Fruit fly (Drosophila melanogaster) whole organism, embryonic: ENCODE results near the gene mRpS25.

Experiments used
- Aef1 ChIP-seq: fragments of 200-800 bp; sonication (Bioruptor generic); IDR thresholded peaks from 3 replicates; pipeline ENCODE4 v1.3.6; 2022; ENCODE audit warnings: missing biosample characterization, missing genetic modification characterization
- Asciz ChIP-seq: fragments of 200-800 bp; sonication (Bioruptor generic); optimal IDR thresholded peaks from 2 replicates; lab custom pipeline; 2017; ENCODE audit warnings: missing biosample characterization, mild to moderate bottlenecking, missing genetic modification characterization, missing genetic modification reagents
- BEAF-32 ChIP-seq: fragments of 200-800 bp; sonication (Bioruptor generic); optimal IDR thresholded peaks from 3 replicates; lab custom pipeline; 2017; ENCODE audit warnings: missing biosample characterization, missing genetic modification characterization, mild to moderate bottlenecking, moderate library complexity, missing genetic modification reagents
- Bdp1 ChIP-seq: fragments of 200-800 bp; sonication (Bioruptor generic); optimal IDR thresholded peaks from 3 replicates; lab custom pipeline; 2016; ENCODE audit warnings: missing biosample characterization, missing genetic modification characterization
- BtbVII ChIP-seq: fragments of 200-800 bp; sonication (Bioruptor generic); optimal IDR thresholded peaks from 3 replicates; lab custom pipeline; 2017; ENCODE audit warnings: missing biosample characterization, mild to moderate bottlenecking, missing genetic modification characterization
- Bteb2 ChIP-seq: fragments of 200-800 bp; sonication (Bioruptor generic); optimal IDR thresholded peaks from 2 replicates; lab custom pipeline; 2016; ENCODE audit warnings: missing biosample characterization, missing genetic modification characterization
- CG1024 ChIP-seq: fragments of 200-800 bp; sonication (Bioruptor generic); IDR thresholded peaks from 2 replicates; pipeline ENCODE4 v1.3.6; 2022; ENCODE audit warnings: missing biosample characterization, missing genetic modification characterization
- CG11085 ChIP-seq: fragments of 200-800 bp; sonication (Bioruptor generic); IDR thresholded peaks from 2 replicates; pipeline ENCODE4 v1.3.6; 2022; ENCODE audit warnings: missing biosample characterization, missing genetic modification characterization
- CG12155 ChIP-seq: fragments of 200-800 bp; sonication (Bioruptor generic); optimal IDR thresholded peaks from 3 replicates; lab custom pipeline; 2016; ENCODE audit warnings: missing biosample characterization, missing genetic modification characterization
- CG12769 ChIP-seq: fragments of 200-800 bp; sonication (Bioruptor generic); optimal IDR thresholded peaks from 2 replicates; lab custom pipeline; 2019; ENCODE audit warnings: missing biosample characterization, mild to moderate bottlenecking, missing genetic modification characterization, moderate library complexity
- CG13123 ChIP-seq: fragments of 200-800 bp; sonication (Bioruptor generic); optimal IDR thresholded peaks from 2 replicates; lab custom pipeline; 2016; ENCODE audit warnings: missing biosample characterization, missing genetic modification characterization
- CG13424 ChIP-seq: fragments of 200-800 bp; sonication (Bioruptor generic); optimal IDR thresholded peaks from 2 replicates; lab custom pipeline; 2019; ENCODE audit warnings: missing biosample characterization, mild to moderate bottlenecking, missing genetic modification characterization, moderate library complexity
- CG14965 ChIP-seq: fragments of 200-800 bp; sonication (Bioruptor generic); optimal IDR thresholded peaks from 2 replicates; lab custom pipeline; 2016; ENCODE audit warnings: missing biosample characterization, missing genetic modification characterization, borderline replicate concordance
- CG16863 ChIP-seq: fragments of 200-800 bp; sonication (Bioruptor generic); optimal IDR thresholded peaks from 3 replicates; lab custom pipeline; 2016; ENCODE audit warnings: missing biosample characterization, missing genetic modification characterization
- CG18262 ChIP-seq: fragments of 200-800 bp; optimal IDR thresholded peaks from 3 replicates; lab custom pipeline; 2019; ENCODE audit warnings: missing biosample characterization, mild to moderate bottlenecking, missing genetic modification characterization, moderate library complexity
- CG31388 ChIP-seq: fragments of 200-800 bp; sonication (Bioruptor generic); optimal IDR thresholded peaks from 2 replicates; lab custom pipeline; 2016; ENCODE audit warnings: missing biosample characterization, missing genetic modification characterization
- CG33557 ChIP-seq: fragments of 200-800 bp; sonication (Bioruptor generic); optimal IDR thresholded peaks from 2 replicates; lab custom pipeline; 2019; ENCODE audit warnings: missing biosample characterization, mild to moderate bottlenecking, missing genetic modification characterization, moderate library complexity
- CG3838 ChIP-seq: fragments of 200-800 bp; sonication (Bioruptor generic); optimal IDR thresholded peaks from 3 replicates; lab custom pipeline; 2016; ENCODE audit warnings: missing biosample characterization, missing genetic modification characterization
- CG4282 ChIP-seq: fragments of 200-800 bp; sonication (Bioruptor generic); optimal IDR thresholded peaks from 2 replicates; lab custom pipeline; 2016; ENCODE audit warnings: missing biosample characterization, missing genetic modification characterization
- CG4360 ChIP-seq: fragments of 200-800 bp; sonication (Bioruptor generic); IDR thresholded peaks from 2 replicates; pipeline ENCODE4 v1.3.6; 2022; ENCODE audit warnings: missing biosample characterization, missing genetic modification characterization
- CG7556 ChIP-seq: fragments of 200-800 bp; sonication (Bioruptor generic); optimal IDR thresholded peaks from 2 replicates; lab custom pipeline; 2017; ENCODE audit warnings: missing biosample characterization, mild to moderate bottlenecking, missing genetic modification characterization
- CG7839 ChIP-seq: fragments of 200-800 bp; sonication (Bioruptor generic); optimal IDR thresholded peaks from 3 replicates; lab custom pipeline; 2018; ENCODE audit warnings: missing biosample characterization, mild to moderate bottlenecking, missing genetic modification characterization, moderate library complexity
- CG8388 ChIP-seq: fragments of 200-800 bp; sonication (Bioruptor generic); optimal IDR thresholded peaks from 2 replicates; lab custom pipeline; 2019; ENCODE audit warnings: missing biosample characterization, mild to moderate bottlenecking, missing genetic modification characterization, moderate library complexity
- CG9609 ChIP-seq: fragments of 200-800 bp; sonication (Bioruptor generic); optimal IDR thresholded peaks from 3 replicates; lab custom pipeline; 2016; ENCODE audit warnings: missing biosample characterization, missing genetic modification characterization
- CHES-1-like ChIP-seq: fragments of 200-800 bp; sonication (Bioruptor generic); optimal IDR thresholded peaks from 2 replicates; lab custom pipeline; 2016; ENCODE audit warnings: missing biosample characterization, missing genetic modification characterization
- D19B ChIP-seq: fragments of 200-800 bp; sonication (Bioruptor generic); optimal IDR thresholded peaks from 2 replicates; lab custom pipeline; 2017; ENCODE audit warnings: missing biosample characterization, mild to moderate bottlenecking, missing genetic modification characterization
- Dp ChIP-seq: fragments of 200-800 bp; sonication (Bioruptor generic); optimal IDR thresholded peaks from 2 replicates; lab custom pipeline; 2018; ENCODE audit warnings: missing biosample characterization, mild to moderate bottlenecking, missing genetic modification characterization, moderate library complexity
- Eip74EF ChIP-seq, 2 experiments: fragments of 200-800 bp in 1 of 2; fragments of >200 bp in 1 of 2; sonication (Bioruptor generic) in 1 of 2; optimal IDR thresholded peaks; 2 replicates each; lab custom pipeline; 2017 to 2019; ENCODE audit warnings: missing biosample characterization in 2 of 2, missing genetic modification characterization in 2 of 2, mild to moderate bottlenecking in 1 of 2, moderate library complexity in 1 of 2
- H15 ChIP-seq: fragments of 200-800 bp; sonication (Bioruptor generic); IDR thresholded peaks from 3 replicates; pipeline ENCODE4 v1.3.6; 2022; ENCODE audit warnings: missing biosample characterization, missing genetic modification characterization
- H2.0 ChIP-seq: fragments of 200-800 bp; sonication (Bioruptor generic); IDR thresholded peaks from 2 replicates; pipeline ENCODE4 v1.3.6; 2022; ENCODE audit warnings: missing biosample characterization, missing genetic modification characterization
- HLHmδ ChIP-seq: fragments of 200-800 bp; sonication (Bioruptor generic); optimal IDR thresholded peaks from 2 replicates; lab custom pipeline; 2018; ENCODE audit warnings: missing biosample characterization, mild to moderate bottlenecking, missing genetic modification characterization, moderate library complexity
- Mrtf ChIP-seq: fragments of 200-800 bp; sonication (Bioruptor generic); IDR thresholded peaks from 3 replicates; pipeline ENCODE4 v1.3.6; 2022; ENCODE audit warnings: missing biosample characterization, missing genetic modification characterization
- NC2α ChIP-seq: fragments of 200-800 bp; sonication (Bioruptor generic); optimal IDR thresholded peaks from 2 replicates; lab custom pipeline; 2016; ENCODE audit warnings: missing biosample characterization, missing genetic modification characterization
- NfI ChIP-seq: fragments of 200-800 bp; sonication (Bioruptor generic); optimal IDR thresholded peaks from 3 replicates; lab custom pipeline; 2018; ENCODE audit warnings: missing biosample characterization, mild to moderate bottlenecking, missing genetic modification characterization, moderate library complexity
- Pdp1 ChIP-seq, 2 experiments: fragments of 200-800 bp; sonication (Bioruptor generic); optimal IDR thresholded peaks; 3 replicates each; lab custom pipeline; 2016; ENCODE audit warnings: missing biosample characterization in 2 of 2, missing genetic modification characterization in 2 of 2, mild to moderate bottlenecking in 1 of 2, moderate library complexity in 1 of 2
- Poxn ChIP-seq: fragments of 200-800 bp; sonication (Bioruptor generic); IDR thresholded peaks from 2 replicates; pipeline ENCODE4 v1.3.6; 2022; ENCODE audit warnings: missing biosample characterization, missing genetic modification characterization
- Rfx ChIP-seq: fragments of 200-800 bp; sonication (Bioruptor generic); IDR thresholded peaks from 2 replicates; pipeline ENCODE4 v1.3.6; 2022; ENCODE audit warnings: missing biosample characterization, missing genetic modification characterization
- Sry-β ChIP-seq: fragments of 200-800 bp; sonication (Bioruptor generic); optimal IDR thresholded peaks from 2 replicates; lab custom pipeline; 2018; ENCODE audit warnings: missing biosample characterization, mild to moderate bottlenecking, missing genetic modification characterization, moderate library complexity
- Xbp1 ChIP-seq: fragments of 200-800 bp; sonication (Bioruptor generic); optimal IDR thresholded peaks from 3 replicates; lab custom pipeline; 2016; ENCODE audit warnings: missing biosample characterization, mild to moderate bottlenecking, missing genetic modification characterization
- cwo ChIP-seq: fragments of 200-800 bp; sonication (Bioruptor generic); optimal IDR thresholded peaks from 3 replicates; lab custom pipeline; 2017; ENCODE audit warnings: missing biosample characterization, missing genetic modification characterization, mild to moderate bottlenecking, moderate library complexity, missing genetic modification reagents
- gcm ChIP-seq: fragments of 200-800 bp; sonication (Bioruptor generic); optimal IDR thresholded peaks from 2 replicates; lab custom pipeline; 2019; ENCODE audit warnings: missing biosample characterization, mild to moderate bottlenecking, missing genetic modification characterization, moderate library complexity
- gcm2 ChIP-seq: fragments of 200-800 bp; sonication (Bioruptor generic); optimal IDR thresholded peaks from 2 replicates; lab custom pipeline; 2016; ENCODE audit warnings: missing biosample characterization, missing genetic modification characterization
- mirr ChIP-seq: fragments of 200-800 bp; sonication (Bioruptor generic); optimal IDR thresholded peaks from 3 replicates; lab custom pipeline; 2018; ENCODE audit warnings: missing biosample characterization, mild to moderate bottlenecking, missing genetic modification characterization
- nerfin-2 ChIP-seq: fragments of 200-800 bp; sonication (Bioruptor generic); IDR thresholded peaks from 2 replicates; pipeline ENCODE4 v1.3.6; 2022; ENCODE audit warnings: missing biosample characterization, missing genetic modification characterization; ENCODE audit not compliant: partially characterized antibody
- phol ChIP-seq: fragments of 200-800 bp; sonication (Bioruptor generic); optimal IDR thresholded peaks from 3 replicates; lab custom pipeline; 2018; ENCODE audit warnings: missing biosample characterization, mild to moderate bottlenecking, missing genetic modification characterization, moderate library complexity
- pzg ChIP-seq: fragments of 200-800 bp; sonication (Bioruptor generic); optimal IDR thresholded peaks from 3 replicates; lab custom pipeline; 2018; ENCODE audit warnings: missing biosample characterization, mild to moderate bottlenecking, missing genetic modification characterization, moderate library complexity
- repo ChIP-seq: fragments of 200-800 bp; sonication (Bioruptor generic); optimal IDR thresholded peaks from 2 replicates; lab custom pipeline; 2016; ENCODE audit warnings: missing biosample characterization, missing genetic modification characterization
- salm ChIP-seq: fragments of 200-800 bp; sonication (Bioruptor generic); optimal IDR thresholded peaks from 2 replicates; lab custom pipeline; 2018; ENCODE audit warnings: missing biosample characterization, mild to moderate bottlenecking, missing genetic modification characterization

The mRpS25 gene

DNA sequence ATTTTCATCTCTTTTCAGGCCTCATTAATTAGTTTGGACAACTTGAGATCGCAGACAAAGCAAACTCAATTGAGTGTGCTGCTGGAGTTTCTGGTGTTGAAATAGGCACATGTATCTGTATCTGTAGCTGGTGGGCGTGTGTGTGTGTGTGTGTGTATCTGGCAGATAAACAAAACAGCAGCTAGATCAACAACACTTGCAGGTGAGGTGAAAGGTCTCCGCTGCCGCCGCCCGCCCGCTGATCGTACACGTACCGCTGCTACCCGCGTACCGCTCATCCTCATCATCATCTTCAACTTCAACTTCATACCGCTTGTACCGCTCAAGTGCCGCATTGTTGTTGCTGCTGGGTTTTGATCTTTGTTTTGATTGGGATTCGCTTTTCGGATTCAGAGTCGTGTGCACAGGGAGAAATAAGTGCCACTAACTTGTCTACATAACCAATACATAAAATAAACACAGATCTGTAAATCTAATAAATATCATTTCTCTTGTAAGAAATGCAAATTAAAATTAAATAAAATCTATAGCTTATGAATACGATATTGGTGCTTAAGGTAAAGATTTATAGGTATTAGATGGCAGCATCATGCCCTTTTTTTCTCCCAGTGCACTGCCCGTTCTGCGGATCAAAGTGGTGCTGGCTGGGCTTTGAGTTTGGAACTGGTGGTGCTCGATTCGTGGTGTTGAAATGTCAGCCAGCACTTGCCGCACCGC, 44.5 kb upstream of the mRpS25 start (continued):
- TF ChIP-seq CG11085 (GFP tag; lab: Robert Waterston, UW) (0 out of 2 replicates have a peak, but pooled peaks have one; percentile 17), CG1024 (GFP tag; lab: Robert Waterston, UW) (no peak), CHES-1-like (no peak), phol (tag; lab: Kevin White, UChicago) (peak; percentile 92), Dp (GFP tag; lab: Kevin White, UChicago) (no peak), BtbVII (GFP tag; lab: Kevin White, UChicago) (peak; percentile 30), CG16863 (GFP tag; lab: Kevin White, UChicago) (peak; percentile 72), Mrtf (GFP tag; lab: Robert Waterston, UW) (peak; percentile 56; the same call in 2 of the 3 replicates), gcm2 (GFP tag; lab: Kevin White, UChicago) (peak; percentile 1), Pdp1 (GFP tag; optimal IDR thresholded peaks at IDR 0.05; lab: Kevin White, UChicago) (peak; percentile 71 to 72), Xbp1 (peak; percentile 79), mirr (no peak), gcm (GFP tag; lab: Kevin White, UChicago) (peak; percentile 87), Aef1 (GFP tag; lab: Robert Waterston, UW) (peak; percentile 53; the same call in 1 of the 3 replicates), cwo (peak; percentile 40), BEAF-32 (no peak), CG14965 (GFP tag; lab: Kevin White, UChicago) (no peak), CG4360 (GFP tag; lab: Robert Waterston, UW) (peak; percentile 79), salm (tag; lab: Kevin White, UChicago) (peak; percentile 69), pzg (GFP tag; lab: Kevin White, UChicago) (no peak), H15 (GFP tag; lab: Robert Waterston, UW) (peak; percentile 71), NC2α (GFP tag; lab: Kevin White, UChicago) (peak; percentile 38), Sry-β (GFP tag; lab: Kevin White, UChicago) (peak; percentile 56), NfI (GFP tag; lab: Kevin White, UChicago) (peak; percentile 44), Eip74EF (GFP tag; optimal IDR thresholded peaks at IDR 0.05; lab: Kevin White, UChicago) (peak in 1 of 2 experiments; percentile 80), CG13123 (peak; percentile 52), Poxn (GFP tag; lab: Robert Waterston, UW) (no peak), CG12155 (peak; percentile 75), CG8388 (GFP tag; lab: Kevin White, UChicago) (peak; percentile 90), CG4282 (no peak), CG12769 (tag; lab: Kevin White, UChicago) (peak; percentile 19), repo (peak; percentile 31), CG7556 (GFP tag; lab: Kevin White, UChicago) (peak; percentile 88), D19B (GFP tag; lab: Kevin White, UChicago) (no peak), CG33557 (GFP tag; lab: Kevin White, UChicago) (peak; percentile 86), H2.0 (GFP tag; lab: Robert Waterston, UW) (peak; percentile 73), Asciz (peak; percentile 74), CG31388 (GFP tag; lab: Kevin White, UChicago) (peak; percentile 47), CG7839 (tag; lab: Kevin White, UChicago) (peak; percentile 90), CG9609 (GFP tag; lab: Kevin White, UChicago) (peak; percentile 7), CG18262 (tag; lab: Kevin White, UChicago) (peak; percentile 94), nerfin-2 (GFP tag; lab: Robert Waterston, UW) (no peak), CG3838 (GFP tag; lab: Kevin White, UChicago) (peak; percentile 64), Rfx (GFP tag; lab: Robert Waterston, UW) (peak; percentile 44; the same call in 1 of the 2 replicates), HLHmδ (GFP tag; lab: Kevin White, UChicago) (peak; percentile 79), Bdp1 (GFP tag; lab: Kevin White, UChicago) (peak; percentile 54), Bteb2 (GFP tag; lab: Kevin White, UChicago) (peak; percentile 36), CG13424 (peak; percentile 82)
